Fruit fly (Drosophila melanogaster) whole organism, adult: Measurements from ENCODE around the gene Hs3st-B.

Experiments used
- CG5204 ChIP-seq: fragments of 200-800 bp; sonication (Bioruptor generic); optimal IDR thresholded peaks from 2 replicates; lab custom pipeline; 2016; ENCODE audit warnings: missing biosample characterization, missing genetic modification characterization
- cic ChIP-seq: fragments of 200-800 bp; sonication (Bioruptor generic); optimal IDR thresholded peaks from 2 replicates; lab custom pipeline; 2017; ENCODE audit warnings: missing biosample characterization, mild to moderate bottlenecking, missing genetic modification characterization, moderate library complexity
- pad ChIP-seq: fragments of 200-800 bp; sonication (Bioruptor generic); optimal IDR thresholded peaks from 3 replicates; lab custom pipeline; 2017; ENCODE audit warnings: missing biosample characterization, missing genetic modification characterization, mild to moderate bottlenecking, moderate library complexity, missing genetic modification reagents

DNA sequence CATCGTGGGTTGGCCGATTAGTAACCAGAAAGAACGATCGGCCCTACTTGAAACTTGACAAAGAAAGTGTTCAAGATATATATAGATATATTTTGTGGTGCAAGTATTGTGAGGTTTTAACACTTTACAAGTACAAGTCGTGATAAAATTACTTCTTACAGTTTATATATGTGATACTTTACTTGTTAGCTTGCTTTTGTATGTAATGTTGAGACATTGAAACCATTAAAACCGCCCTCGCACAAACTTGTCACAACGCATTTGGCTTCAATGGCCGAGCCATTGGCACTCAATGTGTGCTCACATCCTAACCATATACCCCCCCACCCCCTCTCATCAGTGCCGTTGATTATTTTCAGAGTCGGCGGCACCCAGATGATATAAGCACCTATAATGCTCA lies 46.5 kb downstream of the Hs3st-B start:
- TF ChIP-seq pad (no peak), CG5204 (GFP tag; lab: Kevin White, UChicago) (no peak), cic (no peak)
